Fruit fly (Drosophila melanogaster): Measurements from ENCODE around the gene CG11247.

The CG11247 gene

DNA sequence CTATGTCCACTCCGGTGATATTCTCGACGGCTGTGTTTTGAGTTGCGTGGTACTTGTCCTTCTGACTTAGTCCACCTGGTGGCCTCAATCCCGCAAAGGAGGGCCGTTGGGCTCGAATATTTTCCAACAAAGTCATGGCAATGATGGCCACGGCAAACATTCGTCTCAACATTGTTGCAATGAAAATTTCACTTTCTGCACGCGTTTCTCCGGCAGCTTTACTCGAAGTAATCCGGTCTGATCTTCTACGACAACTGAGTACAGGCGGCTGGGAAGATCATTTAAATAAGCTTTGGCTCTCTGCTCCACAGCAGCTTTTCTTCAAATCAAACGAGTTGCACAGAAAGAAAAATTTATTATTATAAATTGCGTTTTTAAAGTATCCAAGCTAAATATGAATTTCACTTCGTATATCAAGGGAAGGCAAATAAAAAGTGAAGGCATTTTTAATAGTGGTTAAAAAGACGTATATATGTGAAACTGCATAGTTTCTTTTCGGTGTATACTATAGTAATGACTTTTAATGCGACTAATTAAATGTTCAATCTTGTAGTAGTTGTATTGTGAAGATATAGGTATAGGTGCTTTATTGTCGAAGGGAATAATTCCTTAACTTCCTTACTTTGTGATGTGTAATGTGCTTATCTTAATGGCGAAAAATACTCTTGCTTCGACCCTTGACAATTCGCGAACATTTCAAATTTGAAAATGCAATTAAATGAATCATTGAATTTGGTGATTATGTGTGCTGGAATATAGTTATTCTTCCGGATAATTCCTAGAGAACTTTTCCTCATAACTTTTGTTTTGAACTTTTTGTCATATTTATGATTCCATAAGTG, 9.8 kb upstream of the CG11247 start, which contains the start of gene CG14567 (continued):
- TF ChIP-seq Ssrp (tag; optimal IDR thresholded peaks at IDR 0.05) = peak; percentile 14
- TF ChIP-seq h (optimal IDR thresholded peaks at IDR 0.05) = no peak
- no peak for TF ChIP-seq kni (GFP tag; optimal IDR thresholded peaks at IDR 0.05)
- no peak for TF ChIP-seq CG14860 (GFP tag; IDR thresholded peaks at IDR 0.05; ENCODE audit: partially characterized antibody)
- no peak for TF ChIP-seq twi (tag; optimal IDR thresholded peaks at IDR 0.05)
- TF ChIP-seq nerfin-1 (tag; optimal IDR thresholded peaks at IDR 0.05) = no peak
- TF ChIP-seq CG32772 (GFP tag; IDR thresholded peaks at IDR 0.05) = peak; percentile 51; the same call in 1 of the 2 replicates
- no peak for TF ChIP-seq gsb (GFP tag; IDR thresholded peaks at IDR 0.05)
- peak; percentile 56 for TF ChIP-seq Abd-B (GFP tag; optimal IDR thresholded peaks at IDR 0.05)
- TF ChIP-seq az2 (GFP tag; optimal IDR thresholded peaks at IDR 0.05) = peak; percentile 48
- TF ChIP-seq dmrt99B (tag; optimal IDR thresholded peaks at IDR 0.05) = peak; percentile 67
- TF ChIP-seq tna (GFP tag; IDR thresholded peaks at IDR 0.05; ENCODE audit: partially characterized antibody) = no peak
- peak in 1 of 2 experiments; percentile 55 for TF ChIP-seq bsh (GFP tag; optimal IDR thresholded peaks at IDR 0.05)
- peak; percentile 30 for TF ChIP-seq ewg (GFP tag; optimal IDR thresholded peaks at IDR 0.05)
- no peak for TF ChIP-seq bab2 (GFP tag; optimal IDR thresholded peaks at IDR 0.05)
- TF ChIP-seq CG1832 (GFP tag; optimal IDR thresholded peaks at IDR 0.05) = no peak
- TF ChIP-seq bbx (GFP tag; IDR thresholded peaks at IDR 0.05; ENCODE audit: partially characterized antibody) = no peak
- TF ChIP-seq Oli (tag; optimal IDR thresholded peaks at IDR 0.05) = peak; percentile 37
- TF ChIP-seq vnd (GFP tag; IDR thresholded peaks at IDR 0.05; ENCODE audit: partially characterized antibody) = no peak

DNA sequence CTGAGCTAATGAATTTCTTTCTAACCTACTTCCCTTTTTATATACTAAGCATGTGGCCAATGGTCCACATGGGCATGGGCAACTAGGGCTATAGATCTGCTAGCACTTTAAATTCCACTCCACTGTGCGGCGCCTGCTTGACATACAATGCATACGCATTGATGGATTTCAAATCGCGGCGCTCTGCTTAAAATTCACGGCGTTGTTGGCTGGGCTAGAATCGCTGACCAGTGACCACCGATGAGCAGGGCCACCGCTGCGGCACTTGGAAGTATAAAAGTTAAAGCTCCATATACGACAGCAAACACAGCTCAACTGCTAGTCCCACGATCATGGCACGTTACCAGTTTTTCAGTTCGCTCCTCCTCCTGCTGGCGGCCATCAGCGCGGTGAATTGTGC, 5.2 kb upstream of the CG11247 start, which contains the start of gene CG14573:
Gene CG14573, plus strand, starts transcription at position 301 of the 400 bp plus-strand sequence.
- TF ChIP-seq klu (GFP tag; IDR thresholded peaks at IDR 0.05) (no peak), Ssrp (tag; optimal IDR thresholded peaks at IDR 0.05) (no peak), dysf (GFP tag; IDR thresholded peaks at IDR 0.05) (no peak), tio (GFP tag; optimal IDR thresholded peaks at IDR 0.05) (no peak), vvl (GFP tag; IDR thresholded peaks at IDR 0.05) (0 out of 2 replicates have a peak, but pooled peaks have one; percentile 28), CoRest (tag; optimal IDR thresholded peaks at IDR 0.05) (no peak), sqz (GFP tag; optimal IDR thresholded peaks at IDR 0.05) (no peak), HLHmδ (GFP tag; optimal IDR thresholded peaks at IDR 0.05) (no peak), dm (GFP tag; optimal IDR thresholded peaks at IDR 0.05) (no peak)

DNA sequence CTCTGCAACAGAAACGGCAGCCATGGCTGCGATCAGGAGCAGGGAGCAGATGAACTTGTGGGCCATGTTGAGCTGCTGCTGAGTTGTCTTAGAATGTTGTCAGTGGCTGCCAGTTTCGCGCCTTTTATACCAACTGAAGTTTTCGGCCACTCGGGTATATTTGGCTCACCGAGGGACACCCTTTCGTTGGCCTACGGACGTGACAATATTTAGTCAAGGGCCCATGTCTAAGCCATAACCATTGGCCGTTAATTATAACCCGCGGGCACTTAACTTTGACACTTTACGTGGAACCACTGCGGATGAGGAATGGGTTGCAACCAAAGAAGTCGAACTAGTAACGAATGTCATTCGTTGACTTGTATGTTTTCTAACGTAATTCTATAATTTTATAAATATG, 4.8 kb upstream of the CG11247 start, which contains the start of gene CG14568:
Gene CG14568, minus strand, starts transcription at position 101 of the 400 bp plus-strand sequence.
- TF ChIP-seq crp (GFP tag; optimal IDR thresholded peaks at IDR 0.05) = no peak
- no peak for TF ChIP-seq CG7372 (GFP tag; IDR thresholded peaks at IDR 0.05)
- no peak for TF ChIP-seq CG13123 (GFP tag; optimal IDR thresholded peaks at IDR 0.05)
- TF ChIP-seq ftz-f1 (GFP tag; optimal IDR thresholded peaks at IDR 0.05) = no peak
- no peak for TF ChIP-seq eve (GFP tag; optimal IDR thresholded peaks at IDR 0.05)
- TF ChIP-seq MBD-R2 (GFP tag; IDR thresholded peaks at IDR 0.05) = no peak
- no peak for TF ChIP-seq eyg (GFP tag; optimal IDR thresholded peaks at IDR 0.05)
- no peak for TF ChIP-seq wdn (GFP tag; IDR thresholded peaks at IDR 0.05)
- no peak for TF ChIP-seq CG10267 (tag; optimal IDR thresholded peaks at IDR 0.05)
- no peak for TF ChIP-seq Taf1 (GFP tag; IDR thresholded peaks at IDR 0.05)
- no peak for TF ChIP-seq CG7839 (tag; optimal IDR thresholded peaks at IDR 0.05)
- TF ChIP-seq hbn (GFP tag; IDR thresholded peaks at IDR 0.05; ENCODE audit: partially characterized antibody) = no peak
- TF ChIP-seq org-1 (GFP tag; optimal IDR thresholded peaks at IDR 0.05) = no peak
- no peak for TF ChIP-seq CG3838 (GFP tag; optimal IDR thresholded peaks at IDR 0.05)
